Worm (Caenorhabditis elegans): ENCODE results near the gene C16D2.3.

DNA sequence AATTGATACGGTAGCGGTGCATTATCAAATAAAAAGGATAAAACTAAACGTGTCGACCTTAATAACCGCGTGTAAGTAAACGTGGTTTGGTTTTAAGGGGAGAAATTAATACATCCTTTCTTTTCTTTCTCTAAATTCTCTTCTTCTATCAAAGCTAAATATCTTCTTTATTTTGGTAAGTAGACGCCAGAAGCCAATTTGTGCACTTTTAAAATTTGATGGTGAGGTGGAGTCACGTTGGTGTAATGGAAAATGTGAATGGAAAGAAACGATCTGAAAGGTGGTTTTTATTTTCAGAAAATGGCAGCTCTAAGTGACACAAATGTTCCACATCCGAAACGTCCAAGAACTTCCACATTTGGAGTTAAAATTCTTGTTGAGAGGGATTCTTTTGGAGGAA lies 37.1 kb upstream of the C16D2.3 start, which contains the start of gene T24H10.5:
- no peak for TF ChIP-seq tbp1 (GFP tag; optimal IDR thresholded peaks at IDR 0.05)
- no peak for TF ChIP-seq F39B2.1 (GFP tag; IDR thresholded peaks at IDR 0.05)
- TF ChIP-seq somi-1 (GFP tag; optimal IDR thresholded peaks at IDR 0.05) = no peak
- no peak for TF ChIP-seq let-526 (GFP tag; IDR thresholded peaks at IDR 0.05)
- no peak for TF ChIP-seq snpc-4 (GFP tag; optimal IDR thresholded peaks at IDR 0.05)
- TF ChIP-seq snpc-4 (tag; optimal IDR thresholded peaks at IDR 0.05) = no peak
- TF ChIP-seq mel-28 (tag; optimal IDR thresholded peaks at IDR 0.05; ENCODE audit: borderline replicate concordance) = no peak
- TF ChIP-seq efl-1 (GFP tag; optimal IDR thresholded peaks at IDR 0.05) = no peak
- TF ChIP-seq F57A8.1 (GFP tag; optimal IDR thresholded peaks at IDR 0.05) = no peak
- TF ChIP-seq ceh-40 (GFP tag; IDR thresholded peaks at IDR 0.05) = no peak
- no peak for TF ChIP-seq akir-1 (GFP tag; optimal IDR thresholded peaks at IDR 0.05)
- TF ChIP-seq die-1 (tag; optimal IDR thresholded peaks at IDR 0.05) = no peak

Data from whole organism, young adult.